Worm (Caenorhabditis elegans): ENCODE data around the gene Y57G7A.11.

Y57G7A.11 gene

ce11 chrII:1275439-1275838 is 1.2 kb downstream of the Y57G7A.11 start, which contains the start of gene Y57G7A.5:
Y57G7A.5 (minus strand) TSS chrII:1275539.
- TF ChIP-seq nhr-77 (tag; optimal IDR thresholded peaks at IDR 0.05) (no peak), ceh-28 (tag; optimal IDR thresholded peaks at IDR 0.05) (peak; percentile 24), lsy-12 (tag; optimal IDR thresholded peaks at IDR 0.05) (no peak)

ce11 chrII:1271814-1272213 is 4.9 kb downstream of the Y57G7A.11 start, which contains the start of gene srw-66:
srw-66 (minus strand) TSS chrII:1271914.
- TF ChIP-seq ceh-16 (tag; optimal IDR thresholded peaks at IDR 0.05): no peak
- TF ChIP-seq R02D3.7 (tag; optimal IDR thresholded peaks at IDR 0.05): no peak

DNA sequence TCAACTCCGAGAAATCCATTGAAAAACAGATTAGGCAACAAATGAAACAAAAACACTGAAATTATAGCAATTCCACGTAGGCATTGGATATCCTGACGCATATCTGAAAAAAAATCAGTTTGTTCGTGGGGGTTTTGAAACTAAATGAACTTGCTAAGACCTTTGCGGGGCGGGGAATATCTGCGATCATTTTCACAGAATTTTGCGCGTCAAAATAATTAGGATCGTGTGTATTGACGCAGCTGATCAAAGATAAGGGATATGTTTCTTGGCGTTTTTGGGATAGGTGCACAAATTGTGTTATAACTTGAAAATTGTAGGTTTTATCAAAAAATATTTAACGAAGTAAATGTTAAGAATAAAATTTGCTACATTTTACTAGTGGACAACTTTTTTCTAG is 9.9 kb downstream of the Y57G7A.11 start, which contains the start of gene oac-30:
Gene oac-30 (minus strand): TSS at position 101 of the 400 bp plus-strand sequence.
- no peak for TF ChIP-seq lin-15B (tag; optimal IDR thresholded peaks at IDR 0.05)
- TF ChIP-seq ztf-4 (tag; optimal IDR thresholded peaks at IDR 0.05): no peak
- no peak for TF ChIP-seq fkh-2 (tag; optimal IDR thresholded peaks at IDR 0.05)

ce11 chrII:1258634-1259033 is 18.0 kb downstream of the Y57G7A.11 start, which contains the start of gene clpr-2:
clpr-2 (plus strand) TSS chrII:1258934.
- no peak for TF ChIP-seq fos-1 (tag; optimal IDR thresholded peaks at IDR 0.05)
- no peak for TF ChIP-seq mdl-1 (tag; optimal IDR thresholded peaks at IDR 0.05)
- TF ChIP-seq nhr-237 (tag; optimal IDR thresholded peaks at IDR 0.05): no peak
- TF ChIP-seq ZK546.5 (tag; optimal IDR thresholded peaks at IDR 0.05): no peak
- TF ChIP-seq unc-39 (tag; optimal IDR thresholded peaks at IDR 0.05): no peak
- TF ChIP-seq nhr-43 (tag; optimal IDR thresholded peaks at IDR 0.05; ENCODE audit: poor library complexity, severe bottlenecking): no peak
- TF ChIP-seq egl-27 (tag; optimal IDR thresholded peaks at IDR 0.05): no peak
- no peak for TF ChIP-seq snpc-4 (tag; optimal IDR thresholded peaks at IDR 0.05)
- TF ChIP-seq aly-2 (tag; optimal IDR thresholded peaks at IDR 0.05): no peak
- no peak for TF ChIP-seq fkh-2 (tag; optimal IDR thresholded peaks at IDR 0.05)

ce11 chrII:1256742-1257141 is 19.9 kb downstream of the Y57G7A.11 start:
- no peak for TF ChIP-seq nhr-12 (tag; optimal IDR thresholded peaks at IDR 0.05)
- no peak for TF ChIP-seq mdl-1 (tag; optimal IDR thresholded peaks at IDR 0.05)
- TF ChIP-seq fkh-10 (GFP tag; optimal IDR thresholded peaks at IDR 0.05): no peak
- no peak for TF ChIP-seq ceh-9 (tag; optimal IDR thresholded peaks at IDR 0.05)
- TF ChIP-seq elt-1 (tag; optimal IDR thresholded peaks at IDR 0.05): no peak

- no peak for TF ChIP-seq fkh-10 (GFP tag; optimal IDR thresholded peaks at IDR 0.05)
- no peak for TF ChIP-seq skn-1 (tag; optimal IDR thresholded peaks at IDR 0.05)
- TF ChIP-seq nhr-12 (tag; optimal IDR thresholded peaks at IDR 0.05): no peak
- TF ChIP-seq ceh-9 (tag; optimal IDR thresholded peaks at IDR 0.05): no peak
- TF ChIP-seq nhr-237 (tag; optimal IDR thresholded peaks at IDR 0.05): no peak
Measured at ce11 chrII:1255637-1256036, 21.0 kb downstream of the Y57G7A.11 start, which contains the start of gene clec-119. clec-119 (plus strand) TSS chrII:1255937.

DNA sequence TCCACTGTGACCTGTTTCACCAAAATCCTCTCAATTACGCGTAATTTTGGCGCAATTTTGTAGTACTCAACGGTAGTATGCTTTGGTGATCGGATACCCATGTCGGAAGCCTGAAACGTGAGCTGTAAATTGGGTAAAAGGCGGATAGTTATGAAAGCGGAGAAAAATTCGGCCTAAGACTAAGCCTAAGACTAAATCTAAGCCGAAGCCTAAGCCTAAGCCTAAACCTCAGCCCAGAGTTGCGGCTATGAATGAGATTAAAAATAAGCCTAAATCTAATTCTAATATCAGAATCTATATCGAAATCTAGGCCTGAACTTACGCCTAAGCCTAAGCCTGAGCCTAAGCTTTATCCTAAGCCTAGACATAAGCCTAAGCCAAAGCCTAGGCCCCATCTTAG is 24.4 kb downstream of the Y57G7A.11 start, which contains the start of gene lin-42:
Gene lin-42 (minus strand): TSS at position 101 of the 400 bp plus-strand sequence.
- TF ChIP-seq aly-2 (tag; optimal IDR thresholded peaks at IDR 0.05) (no peak), fkh-10 (GFP tag; optimal IDR thresholded peaks at IDR 0.05) (no peak), lin-15B (tag; optimal IDR thresholded peaks at IDR 0.05) (no peak)

DNA sequence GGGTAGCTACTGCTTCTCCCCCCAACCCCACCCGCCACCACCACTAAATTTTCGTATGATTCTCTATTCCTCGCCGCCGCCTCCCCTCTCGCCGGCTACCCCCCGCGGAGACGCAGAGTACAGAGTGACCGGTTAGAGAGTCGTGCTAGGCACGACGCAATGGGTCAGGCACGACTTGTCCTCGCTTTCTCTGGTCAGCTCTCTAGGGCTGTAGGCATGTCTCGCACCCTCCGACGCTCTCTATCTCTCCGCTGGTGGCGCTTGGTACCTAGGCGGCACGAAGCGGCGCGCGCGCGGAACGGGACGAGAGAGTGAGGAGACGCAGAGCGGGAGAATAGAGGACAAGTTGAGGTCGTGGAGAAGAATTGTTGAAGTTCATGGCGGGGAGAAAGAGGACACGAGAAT is 29.8 kb downstream of the Y57G7A.11 start:
- TF ChIP-seq sea-2 (GFP tag; optimal IDR thresholded peaks at IDR 0.05) (peak; percentile 97), ceh-82 (tag; optimal IDR thresholded peaks at IDR 0.05) (peak; percentile 69), ama-1 (optimal IDR thresholded peaks at IDR 0.05) (no peak), fkh-2 (tag; optimal IDR thresholded peaks at IDR 0.05) (no peak), nhr-11 (tag; optimal IDR thresholded peaks at IDR 0.05) (no peak), egl-27 (tag; optimal IDR thresholded peaks at IDR 0.05) (no peak), egl-5 (tag; optimal IDR thresholded peaks at IDR 0.05) (no peak), pha-4 (tag; optimal IDR thresholded peaks at IDR 0.05) (peak; percentile 82), jun-1 (tag; optimal IDR thresholded peaks at IDR 0.05) (peak; percentile 88), unc-39 (tag; optimal IDR thresholded peaks at IDR 0.05) (no peak), ZK546.5 (tag; optimal IDR thresholded peaks at IDR 0.05) (peak; percentile 2), aly-2 (tag; optimal IDR thresholded peaks at IDR 0.05) (no peak), mml-1 (tag; optimal IDR thresholded peaks at IDR 0.05) (no peak), nhr-67 (tag; optimal IDR thresholded peaks at IDR 0.05) (no peak), nhr-76 (tag; optimal IDR thresholded peaks at IDR 0.05) (no peak), ztf-11 (tag; optimal IDR thresholded peaks at IDR 0.05) (no peak), daf-12 (tag; optimal IDR thresholded peaks at IDR 0.05) (no peak), unc-62 (GFP tag; optimal IDR thresholded peaks at IDR 0.05) (peak; percentile 76), ztf-4 (tag; optimal IDR thresholded peaks at IDR 0.05) (no peak), snpc-4 (tag; optimal IDR thresholded peaks at IDR 0.05) (no peak), mdl-1 (tag; optimal IDR thresholded peaks at IDR 0.05) (peak; percentile 83), nhr-28 (tag; optimal IDR thresholded peaks at IDR 0.05) (no peak), elt-2 (tag; optimal IDR thresholded peaks at IDR 0.05) (peak; percentile 74), ceh-28 (tag; optimal IDR thresholded peaks at IDR 0.05) (peak; percentile 87), ceh-16 (tag; optimal IDR thresholded peaks at IDR 0.05) (no peak), lin-15B (tag; optimal IDR thresholded peaks at IDR 0.05) (peak; percentile 60), fos-1 (tag; optimal IDR thresholded peaks at IDR 0.05) (peak; percentile 5), hmg-11 (tag; optimal IDR thresholded peaks at IDR 0.05) (peak; percentile 96)

All from whole organism, L3 larva.